Fruit fly (Drosophila melanogaster) whole organism, embryonic: ENCODE data around the gene CG32075.

ENCODE experiments used
- Asciz ChIP-seq: fragments of 200-800 bp; sonication (Bioruptor generic); optimal IDR thresholded peaks from 2 replicates; lab custom pipeline; 2017; ENCODE audit warnings: missing biosample characterization, mild to moderate bottlenecking, missing genetic modification characterization, missing genetic modification reagents
- Atf3 ChIP-seq: fragments of 200-800 bp; sonication (Bioruptor generic); optimal IDR thresholded peaks from 3 replicates; lab custom pipeline; 2016; ENCODE audit warnings: missing biosample characterization, missing genetic modification characterization
- Atf6 ChIP-seq: fragments of 200-800 bp; sonication (Bioruptor generic); IDR thresholded peaks from 2 replicates; pipeline ENCODE4 v1.3.6; 2022; ENCODE audit warnings: missing biosample characterization, missing genetic modification characterization
- CG12104 ChIP-seq: fragments of 200-800 bp; sonication (Bioruptor generic); optimal IDR thresholded peaks from 3 replicates; lab custom pipeline; 2016; ENCODE audit warnings: missing biosample characterization, missing genetic modification characterization
- CG1233 ChIP-seq: fragments of 200-800 bp; sonication (Bioruptor generic); optimal IDR thresholded peaks from 4 replicates; lab custom pipeline; 2018; ENCODE audit warnings: missing biosample characterization, mild to moderate bottlenecking, missing genetic modification characterization
- CG13296 ChIP-seq: fragments of 200-800 bp; sonication (Bioruptor generic); optimal IDR thresholded peaks from 3 replicates; lab custom pipeline; 2018; ENCODE audit warnings: missing biosample characterization, mild to moderate bottlenecking, missing genetic modification characterization
- CG14667 ChIP-seq: fragments of 200-800 bp; sonication (Bioruptor generic); IDR thresholded peaks from 2 replicates; pipeline ENCODE4 v1.3.6; 2022; ENCODE audit warnings: missing biosample characterization, missing genetic modification characterization
- CG15073 ChIP-seq: fragments of 200-800 bp; sonication (Bioruptor generic); optimal IDR thresholded peaks from 2 replicates; lab custom pipeline; 2016; ENCODE audit warnings: missing biosample characterization, missing genetic modification characterization
- CG15514 ChIP-seq: fragments of 200-800 bp; sonication (Bioruptor generic); optimal IDR thresholded peaks from 3 replicates; lab custom pipeline; 2017; ENCODE audit warnings: missing biosample characterization, missing genetic modification characterization, mild to moderate bottlenecking, moderate library complexity, missing genetic modification reagents
- CG17568 ChIP-seq: fragments of 200-800 bp; sonication (Bioruptor generic); optimal IDR thresholded peaks from 2 replicates; lab custom pipeline; 2018; ENCODE audit warnings: missing biosample characterization, mild to moderate bottlenecking, missing genetic modification characterization, moderate library complexity
- CG2202 ChIP-seq: fragments of 200-800 bp; sonication (Bioruptor generic); optimal IDR thresholded peaks from 2 replicates; lab custom pipeline; 2018; ENCODE audit warnings: missing biosample characterization, mild to moderate bottlenecking, missing genetic modification characterization
- CG34224 ChIP-seq: fragments of 200-800 bp; sonication (Bioruptor generic); IDR thresholded peaks from 3 replicates; pipeline ENCODE4 v1.3.6; 2022; ENCODE audit warnings: missing biosample characterization, missing genetic modification characterization; ENCODE audit not compliant: partially characterized antibody
- CG3726 ChIP-seq: fragments of 200-800 bp; sonication (Bioruptor generic); IDR thresholded peaks from 3 replicates; pipeline ENCODE4, ENCODE4 v1.3.6; 2022; ENCODE audit warnings: missing biosample characterization, missing genetic modification characterization
- CG4820 ChIP-seq: fragments of 200-800 bp; sonication (Bioruptor generic); optimal IDR thresholded peaks from 3 replicates; lab custom pipeline; 2016; ENCODE audit warnings: missing biosample characterization, missing genetic modification characterization
- CG6689 ChIP-seq: fragments of 200-800 bp; sonication (Bioruptor generic); IDR thresholded peaks from 2 replicates; pipeline ENCODE4 v1.3.6; 2022; ENCODE audit warnings: missing biosample characterization, missing genetic modification characterization
- CG7745 ChIP-seq: fragments of 200-800 bp; sonication (Bioruptor generic); optimal IDR thresholded peaks from 2 replicates; lab custom pipeline; 2018; ENCODE audit warnings: missing biosample characterization, mild to moderate bottlenecking, missing genetic modification characterization, moderate library complexity
- Chrac-16 ChIP-seq: fragments of 200-800 bp; sonication (Bioruptor generic); optimal IDR thresholded peaks from 3 replicates; lab custom pipeline; 2016; ENCODE audit warnings: missing biosample characterization, missing genetic modification characterization
- D ChIP-seq, 2 experiments: fragments of 200-800 bp in 1 of 2; fragments of >200 bp in 1 of 2; sonication (Bioruptor generic) in 1 of 2; optimal IDR thresholded peaks; 2 replicates in 1 of 2; 3 replicates in 1 of 2; lab custom pipeline; 2017; ENCODE audit warnings: mild to moderate bottlenecking in 1 of 2, missing biosample characterization in 1 of 2, missing genetic modification characterization in 1 of 2, missing genetic modification reagents in 1 of 2
- Dp ChIP-seq: fragments of 200-800 bp; sonication (Bioruptor generic); optimal IDR thresholded peaks from 2 replicates; lab custom pipeline; 2018; ENCODE audit warnings: missing biosample characterization, mild to moderate bottlenecking, missing genetic modification characterization, moderate library complexity
- Gsc ChIP-seq: fragments of 200-800 bp; sonication (Bioruptor generic); IDR thresholded peaks from 2 replicates; pipeline ENCODE4 v1.3.6; 2022; ENCODE audit warnings: missing biosample characterization, missing genetic modification characterization
- HmgZ ChIP-seq: fragments of 200-800 bp; sonication (Bioruptor generic); optimal IDR thresholded peaks from 2 replicates; lab custom pipeline; 2018; ENCODE audit warnings: missing biosample characterization, mild to moderate bottlenecking, missing genetic modification characterization
- Med ChIP-seq: fragments of 200-800 bp; sonication (Bioruptor generic); peaks from one replicate; lab custom pipeline; 2016; ENCODE audit warnings: missing biosample characterization, missing genetic modification characterization, mild to moderate bottlenecking, inconsistent platforms, moderate library complexity
- Pdp1 ChIP-seq, 2 experiments: fragments of 200-800 bp; sonication (Bioruptor generic); optimal IDR thresholded peaks; 3 replicates each; lab custom pipeline; 2016; ENCODE audit warnings: missing biosample characterization in 2 of 2, missing genetic modification characterization in 2 of 2, mild to moderate bottlenecking in 1 of 2, moderate library complexity in 1 of 2
- cg ChIP-seq: fragments of 200-800 bp; sonication (Bioruptor generic); optimal IDR thresholded peaks from 3 replicates; lab custom pipeline; 2019; ENCODE audit warnings: missing biosample characterization, mild to moderate bottlenecking, missing genetic modification characterization, moderate library complexity
- ci ChIP-seq: fragments of 200-800 bp; sonication (Bioruptor generic); IDR thresholded peaks from 3 replicates; pipeline ENCODE4 v1.3.6; 2022; ENCODE audit warnings: missing biosample characterization, missing genetic modification characterization
- crp ChIP-seq, 2 experiments: fragments of 200-800 bp; sonication (Bioruptor generic); optimal IDR thresholded peaks; 2 replicates in 1 of 2; 3 replicates in 1 of 2; lab custom pipeline; 2017; ENCODE audit warnings: missing biosample characterization in 2 of 2, missing genetic modification characterization in 2 of 2, mild to moderate bottlenecking in 1 of 2, moderate library complexity in 1 of 2
- esg ChIP-seq: fragments of 200-800 bp; sonication (Bioruptor generic); conservative IDR thresholded peaks from 2 replicates; pipeline ENCODE4 v1.3.6; 2022; ENCODE audit warnings: missing biosample characterization, missing genetic modification characterization
- hbn ChIP-seq: fragments of 200-800 bp; sonication (Bioruptor generic); IDR thresholded peaks from 2 replicates; pipeline ENCODE4 v1.3.6; 2022; ENCODE audit warnings: missing biosample characterization, missing genetic modification characterization; ENCODE audit not compliant: partially characterized antibody
- ken ChIP-seq: fragments of 200-800 bp; sonication (Bioruptor generic); IDR thresholded peaks from 3 replicates; pipeline ENCODE4 v1.3.6; 2022; ENCODE audit warnings: missing biosample characterization, missing genetic modification characterization
- mirr ChIP-seq: fragments of 200-800 bp; sonication (Bioruptor generic); optimal IDR thresholded peaks from 3 replicates; lab custom pipeline; 2018; ENCODE audit warnings: missing biosample characterization, mild to moderate bottlenecking, missing genetic modification characterization
- nom ChIP-seq: fragments of 200-800 bp; sonication (Bioruptor generic); optimal IDR thresholded peaks from 2 replicates; lab custom pipeline; 2017; ENCODE audit warnings: missing biosample characterization, missing genetic modification characterization, mild to moderate bottlenecking, moderate library complexity, missing genetic modification reagents
- oc ChIP-seq: fragments of 200-800 bp; sonication (Bioruptor generic); optimal IDR thresholded peaks from 2 replicates; lab custom pipeline; 2018; ENCODE audit warnings: missing biosample characterization, mild to moderate bottlenecking, missing genetic modification characterization, moderate library complexity
- otp ChIP-seq: fragments of 200-800 bp; sonication (Bioruptor generic); IDR thresholded peaks from 3 replicates; pipeline ENCODE4, ENCODE4 v1.3.6; 2022; ENCODE audit warnings: missing biosample characterization, missing genetic modification characterization
- peb ChIP-seq: fragments of 200-800 bp; sonication (Bioruptor generic); IDR thresholded peaks from 2 replicates; pipeline ENCODE4 v1.3.6; 2022; ENCODE audit warnings: missing biosample characterization, missing genetic modification characterization
- pita ChIP-seq: fragments of 200-800 bp; sonication (Bioruptor generic); optimal IDR thresholded peaks from 2 replicates; lab custom pipeline; 2017; ENCODE audit warnings: missing biosample characterization, mild to moderate bottlenecking, missing genetic modification characterization
- psq ChIP-seq: fragments of 200-800 bp; sonication (Bioruptor generic); optimal IDR thresholded peaks from 2 replicates; lab custom pipeline; 2017; ENCODE audit warnings: missing biosample characterization, missing genetic modification characterization
- repo ChIP-seq: fragments of 200-800 bp; sonication (Bioruptor generic); optimal IDR thresholded peaks from 2 replicates; lab custom pipeline; 2016; ENCODE audit warnings: missing biosample characterization, missing genetic modification characterization
- ro ChIP-seq: fragments of 200-800 bp; sonication (Bioruptor generic); IDR thresholded peaks from 2 replicates; pipeline ENCODE4 v1.3.6; 2022; ENCODE audit warnings: missing biosample characterization, missing genetic modification characterization
- run ChIP-seq: fragments of 200-800 bp; sonication (Bioruptor generic); optimal IDR thresholded peaks from 3 replicates; lab custom pipeline; 2018; ENCODE audit warnings: missing biosample characterization, mild to moderate bottlenecking, missing genetic modification characterization
- seq ChIP-seq: fragments of 200-800 bp; sonication (Bioruptor generic); IDR thresholded peaks from 2 replicates; pipeline ENCODE4 v1.3.6; 2022; ENCODE audit warnings: missing biosample characterization, missing genetic modification characterization
- sna ChIP-seq: fragments of 200-800 bp; sonication (Bioruptor generic); IDR thresholded peaks from 2 replicates; pipeline ENCODE4 v1.3.6; 2022; ENCODE audit warnings: missing biosample characterization, missing genetic modification characterization; ENCODE audit not compliant: partially characterized antibody
- vfl ChIP-seq: fragments of 200-800 bp; sonication (Bioruptor generic); optimal IDR thresholded peaks from 2 replicates; lab custom pipeline; 2016; ENCODE audit warnings: missing biosample characterization, missing genetic modification characterization
- vvl ChIP-seq: fragments of 200-800 bp; sonication (Bioruptor generic); IDR thresholded peaks from 2 replicates; pipeline ENCODE4 v1.3.6; 2022; ENCODE audit warnings: missing biosample characterization, missing genetic modification characterization
- zen ChIP-seq: fragments of 200-800 bp; sonication (Bioruptor generic); optimal IDR thresholded peaks from 3 replicates; lab custom pipeline; 2018; ENCODE audit warnings: missing biosample characterization, mild to moderate bottlenecking, missing genetic modification characterization, moderate library complexity

The CG32075 gene

DNA sequence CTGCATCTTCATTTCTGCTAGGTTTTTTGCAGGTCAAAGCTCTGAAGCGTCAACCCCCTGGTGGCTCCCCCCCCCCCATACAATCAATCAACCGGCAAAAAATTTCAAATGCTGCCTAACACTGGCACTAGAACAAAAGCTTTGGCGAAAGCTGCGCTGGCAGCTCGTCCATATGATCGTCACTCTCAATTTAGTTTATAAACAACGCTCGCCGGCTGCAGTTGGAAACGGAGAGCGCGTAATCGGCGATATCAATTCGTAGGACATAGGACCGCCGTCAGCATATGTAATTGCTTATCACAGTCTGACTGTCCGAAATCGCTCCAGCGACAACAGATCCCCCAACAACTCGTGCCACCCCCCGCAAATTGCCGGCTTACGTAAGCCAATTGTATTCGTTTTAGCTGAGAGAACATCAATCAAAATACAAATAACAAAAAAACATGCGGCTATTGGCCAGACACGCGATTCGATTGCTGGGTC is 5.7 kb upstream of the CG32075 start, which contains the start of gene Mocs1 (continued):
- TF ChIP-seq run (tag; lab: Kevin White, UChicago) (no peak), pita (no peak), oc (tag; lab: Kevin White, UChicago) (no peak), CG2202 (tag; lab: Kevin White, UChicago) (no peak), CG1233 (GFP tag; lab: Kevin White, UChicago) (no peak)

DNA sequence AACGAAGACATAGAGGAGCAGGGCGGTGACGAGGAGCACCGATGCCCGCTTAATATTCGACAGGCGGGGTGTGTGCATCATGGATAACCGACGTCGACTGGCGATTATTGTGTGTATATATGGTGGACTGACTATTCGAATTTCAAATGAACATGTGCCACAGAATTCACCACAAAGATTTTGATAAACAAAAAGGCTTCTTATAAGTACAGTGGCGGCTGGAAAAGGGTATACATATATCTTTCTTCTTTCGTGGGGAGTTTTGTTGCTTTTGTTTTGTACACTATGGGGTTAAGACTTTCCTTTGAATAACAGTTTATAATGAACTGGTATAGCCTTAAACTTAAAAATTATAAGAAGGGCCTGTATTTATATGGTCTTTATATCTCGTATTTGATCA is 5.0 kb upstream of the CG32075 start, which contains the start of gene CG6310:
Gene CG6310, minus strand, starts transcription at position 101 of the 400 bp plus-strand sequence.
- TF ChIP-seq CG34224 (GFP tag; lab: Robert Waterston, UW) (no peak), CG15073 (peak; percentile 75), otp (GFP tag; lab: Robert Waterston, UW) (no peak), ci (GFP tag; lab: Robert Waterston, UW) (no peak), Atf6 (GFP tag; lab: Robert Waterston, UW) (0 out of 2 replicates have a peak, but pooled peaks have one; percentile 20), Med (peak; percentile 45), Asciz (GFP tag; lab: Kevin White, UChicago) (no peak)

DNA sequence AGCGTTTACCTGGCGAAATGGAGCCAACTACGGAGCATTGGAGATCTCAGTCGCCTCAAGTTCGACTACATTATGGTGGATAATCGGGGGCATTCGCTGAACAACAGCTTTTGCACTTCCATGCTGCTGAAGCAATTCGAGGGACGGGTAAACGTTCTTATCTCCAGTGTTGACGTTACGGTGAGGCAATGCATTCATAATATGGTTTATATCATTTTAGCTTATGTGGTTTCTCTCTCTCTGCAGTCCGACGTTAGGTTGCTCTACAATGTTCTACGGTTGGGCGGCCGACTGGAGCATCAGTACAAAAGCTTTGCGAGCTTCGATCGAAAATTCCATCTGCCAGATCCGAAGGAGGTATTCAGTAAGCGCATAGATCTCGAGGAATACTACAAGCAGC is 1.1 kb upstream of the CG32075 start:
- TF ChIP-seq zen (tag; lab: Kevin White, UChicago) (no peak), Med (peak; percentile 64), ken (GFP tag; lab: Robert Waterston, UW) (no peak), CG3726 (GFP tag; lab: Robert Waterston, UW) (no peak), ci (GFP tag; lab: Robert Waterston, UW) (0 out of 3 replicates have a peak, but pooled peaks have one; percentile 25), Chrac-16 (no peak), nom (GFP tag; lab: Kevin White, UChicago) (peak; percentile 48), CG13296 (peak; percentile 48)

DNA sequence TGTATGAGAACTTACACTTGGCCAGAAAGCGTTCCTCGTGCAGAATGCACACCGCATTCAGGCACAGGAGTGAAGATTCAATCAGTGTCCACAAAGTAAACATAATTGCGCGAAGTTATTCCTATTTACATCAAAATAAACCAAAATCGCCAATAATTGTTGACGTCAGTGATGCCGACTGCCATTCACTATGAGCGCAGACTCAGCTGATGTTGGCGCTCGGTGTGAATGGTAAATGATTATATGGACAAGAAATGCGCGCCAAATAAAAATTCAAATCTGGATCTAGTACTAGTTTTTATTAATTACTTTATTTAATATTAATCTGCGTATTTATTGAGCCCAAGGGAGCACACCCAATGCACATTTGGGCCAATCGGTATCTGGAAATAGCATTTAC is 2.3 kb downstream of the CG32075 start, which contains the start of gene CG32069:
Gene CG32069, minus strand, starts transcription at position 174 of the 400 bp plus-strand sequence.
- no peak for TF ChIP-seq esg (GFP tag; lab: Robert Waterston, UW)
- TF ChIP-seq CG14667 = no peak
- TF ChIP-seq sna (GFP tag; lab: Robert Waterston, UW) = no peak
- TF ChIP-seq ro (GFP tag; lab: Robert Waterston, UW) = no peak
- TF ChIP-seq mirr = no peak
- TF ChIP-seq Pdp1 (GFP tag; optimal IDR thresholded peaks at IDR 0.05; lab: Kevin White, UChicago) = peak in 1 of 2 experiments; percentile 75
- no peak for TF ChIP-seq cg (GFP tag; lab: Kevin White, UChicago)
- no peak for TF ChIP-seq CG6689 (GFP tag; lab: Robert Waterston, UW)
- TF ChIP-seq crp (GFP tag; optimal IDR thresholded peaks at IDR 0.05; lab: Kevin White, UChicago) = peak in 1 of 2 experiments; percentile 86
- TF ChIP-seq peb (GFP tag; lab: Robert Waterston, UW) = no peak
- TF ChIP-seq run (tag; lab: Kevin White, UChicago) = no peak
- no peak for TF ChIP-seq zen (tag; lab: Kevin White, UChicago)
- TF ChIP-seq repo (GFP tag; lab: Kevin White, UChicago) = no peak
- TF ChIP-seq Asciz (GFP tag; lab: Kevin White, UChicago) = no peak
- TF ChIP-seq vvl = no peak
- TF ChIP-seq D (optimal IDR thresholded peaks at IDR 0.05; lab: Kevin White, UChicago) = no peak
- TF ChIP-seq D (GFP tag; optimal IDR thresholded peaks at IDR 0.05; lab: Kevin White, UChicago) = no peak
- TF ChIP-seq CG7745 (tag; lab: Kevin White, UChicago) = no peak
- no peak for TF ChIP-seq CG12104 (GFP tag; lab: Kevin White, UChicago)
- no peak for TF ChIP-seq psq
- 0 out of 2 replicates have a peak, but pooled peaks have one; percentile 20 for TF ChIP-seq hbn (GFP tag; lab: Robert Waterston, UW)
- no peak for TF ChIP-seq vfl (GFP tag; lab: Kevin White, UChicago)
- TF ChIP-seq Gsc = no peak
- no peak for TF ChIP-seq CG17568 (GFP tag; lab: Kevin White, UChicago)
- TF ChIP-seq Dp = peak; percentile 84
- TF ChIP-seq seq (GFP tag; lab: Robert Waterston, UW) = no peak
- peak; percentile 36 for TF ChIP-seq CG15514 (GFP tag; lab: Kevin White, UChicago)
- TF ChIP-seq Atf3 (GFP tag; lab: Kevin White, UChicago) = no peak
- peak; percentile 0 for TF ChIP-seq HmgZ (tag; lab: Kevin White, UChicago)
- TF ChIP-seq CG4820 = no peak
